Worm (Caenorhabditis elegans): ENCODE measurements around the gene K08H2.5.

DNA sequence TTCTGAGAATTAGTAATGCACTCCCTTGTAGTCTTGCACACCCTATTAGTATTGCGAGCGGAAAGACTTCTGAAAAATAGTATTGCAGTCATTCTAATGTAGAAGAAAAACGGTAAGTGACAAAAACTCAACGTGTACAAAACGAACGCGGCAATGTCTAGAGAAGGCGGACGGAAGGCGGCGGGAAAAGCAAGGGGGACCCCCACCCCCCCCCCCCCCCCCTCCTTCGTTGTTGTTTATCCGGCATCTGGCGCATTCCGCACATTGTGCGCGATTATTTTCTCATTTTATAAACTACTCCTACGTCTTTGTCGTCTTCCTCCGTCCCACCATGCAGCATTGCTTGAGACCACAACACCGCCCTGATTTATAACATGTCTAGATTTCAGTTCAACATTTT is 39.8 kb downstream of the K08H2.5 start:
- TF ChIP-seq ztf-11 (tag; optimal IDR thresholded peaks at IDR 0.05) (no peak), elt-3 (tag; optimal IDR thresholded peaks at IDR 0.05) (no peak), snpc-4 (tag; optimal IDR thresholded peaks at IDR 0.05) (no peak), unc-62 (GFP tag; optimal IDR thresholded peaks at IDR 0.05) (no peak)
